Fruit fly (Drosophila melanogaster) whole organism, adult: ENCODE measurements around the gene CG12112.

Experiments used
- CG11617 ChIP-seq: fragments of 200-800 bp; sonication (Bioruptor generic); optimal IDR thresholded peaks from 2 replicates; lab custom pipeline; 2017; ENCODE audit warnings: mild to moderate bottlenecking, missing biosample characterization, missing genetic modification reagents, missing genetic modification characterization
- CG12768 ChIP-seq: fragments of 200-800 bp; sonication (Bioruptor generic); optimal IDR thresholded peaks from 2 replicates; lab custom pipeline; 2017; ENCODE audit warnings: missing biosample characterization, missing genetic modification characterization, mild to moderate bottlenecking, moderate library complexity, missing genetic modification reagents
- CG14711 ChIP-seq: fragments of 200-800 bp; sonication (Bioruptor generic); optimal IDR thresholded peaks from 2 replicates; lab custom pipeline; 2018; ENCODE audit warnings: missing biosample characterization, mild to moderate bottlenecking, missing genetic modification characterization, moderate library complexity
- CG1620 ChIP-seq: fragments of 200-800 bp; sonication (Bioruptor generic); optimal IDR thresholded peaks from 2 replicates; lab custom pipeline; 2016; ENCODE audit warnings: missing biosample characterization, missing genetic modification characterization
- CG33017 ChIP-seq: fragments of 200-800 bp; sonication (Bioruptor generic); optimal IDR thresholded peaks from 2 replicates; lab custom pipeline; 2018; ENCODE audit warnings: missing biosample characterization, mild to moderate bottlenecking, missing genetic modification characterization, moderate library complexity
- CG5204 ChIP-seq: fragments of 200-800 bp; sonication (Bioruptor generic); optimal IDR thresholded peaks from 2 replicates; lab custom pipeline; 2016; ENCODE audit warnings: missing biosample characterization, missing genetic modification characterization
- CG7045 ChIP-seq: fragments of 200-800 bp; sonication (Bioruptor generic); optimal IDR thresholded peaks from 2 replicates; lab custom pipeline; 2017; ENCODE audit warnings: missing biosample characterization, mild to moderate bottlenecking, missing genetic modification characterization
- CG7101 ChIP-seq: fragments of 200-800 bp; sonication (Bioruptor generic); optimal IDR thresholded peaks from 2 replicates; lab custom pipeline; 2018; ENCODE audit warnings: missing biosample characterization, mild to moderate bottlenecking, missing genetic modification characterization, moderate library complexity
- Clk ChIP-seq: fragments of 200-800 bp; sonication (Bioruptor generic); optimal IDR thresholded peaks from 2 replicates; lab custom pipeline; 2017; ENCODE audit warnings: missing biosample characterization, missing genetic modification characterization
- Crg-1 ChIP-seq: fragments of 200-800 bp; sonication (Bioruptor generic); optimal IDR thresholded peaks from 2 replicates; lab custom pipeline; 2016; ENCODE audit warnings: missing biosample characterization, missing genetic modification characterization
- Hr96 ChIP-seq: fragments of 200-800 bp; sonication (Bioruptor generic); optimal IDR thresholded peaks from 2 replicates; lab custom pipeline; 2016; ENCODE audit warnings: missing biosample characterization, missing genetic modification characterization
- Mnt ChIP-seq: fragments of 200-800 bp; sonication (Bioruptor generic); optimal IDR thresholded peaks from 2 replicates; lab custom pipeline; 2016; ENCODE audit warnings: missing biosample characterization, mild to moderate bottlenecking, missing genetic modification characterization
- bab1 ChIP-seq: fragments of 200-800 bp; sonication (Bioruptor generic); optimal IDR thresholded peaks from 3 replicates; lab custom pipeline; 2019; ENCODE audit warnings: missing biosample characterization, mild to moderate bottlenecking, missing genetic modification characterization, moderate library complexity
- cic ChIP-seq: fragments of 200-800 bp; sonication (Bioruptor generic); optimal IDR thresholded peaks from 2 replicates; lab custom pipeline; 2017; ENCODE audit warnings: missing biosample characterization, mild to moderate bottlenecking, missing genetic modification characterization, moderate library complexity
- cnc ChIP-seq, 2 experiments: fragments of >200 bp; optimal IDR thresholded peaks; 2 replicates each; lab custom pipeline; 2017
- kay ChIP-seq: fragments of 200-800 bp; sonication (Bioruptor generic); peaks from one replicate; lab custom pipeline; 2016; ENCODE audit warnings: missing biosample characterization, missing genetic modification characterization, borderline replicate concordance
- ovo ChIP-seq: fragments of 200-800 bp; sonication (Bioruptor generic); optimal IDR thresholded peaks from 2 replicates; lab custom pipeline; 2016; ENCODE audit warnings: missing biosample characterization, missing genetic modification characterization
- pad ChIP-seq: fragments of 200-800 bp; sonication (Bioruptor generic); optimal IDR thresholded peaks from 3 replicates; lab custom pipeline; 2017; ENCODE audit warnings: missing biosample characterization, missing genetic modification characterization, mild to moderate bottlenecking, moderate library complexity, missing genetic modification reagents
- tj ChIP-seq: fragments of 200-800 bp; sonication (Bioruptor generic); optimal IDR thresholded peaks from 3 replicates; lab custom pipeline; 2017; ENCODE audit warnings: missing biosample characterization, mild to moderate bottlenecking, missing genetic modification characterization, moderate library complexity
- toe ChIP-seq: fragments of 200-800 bp; sonication (Bioruptor generic); optimal IDR thresholded peaks from 2 replicates; lab custom pipeline; 2016; ENCODE audit warnings: missing biosample characterization, missing genetic modification characterization

Gene CG12112

dm6 chrX:8533589-8534320 is 26.2 kb downstream of the CG12112 start:
- TF ChIP-seq CG12768 (GFP tag; lab: Kevin White, UChicago) (peak; percentile 28), CG33017 (tag; lab: Kevin White, UChicago) (peak; percentile 65), Hr96 (no peak), Crg-1 (GFP tag; lab: Kevin White, UChicago) (peak; percentile 66), cic (GFP tag; lab: Kevin White, UChicago) (no peak), Mnt (GFP tag; lab: Kevin White, UChicago) (no peak), CG7045 (GFP tag; lab: Kevin White, UChicago) (peak; percentile 58), bab1 (GFP tag; lab: Kevin White, UChicago) (peak; percentile 86), cnc (optimal IDR thresholded peaks at IDR 0.05; lab: Kevin White, UChicago) (no peak), kay (GFP tag; lab: Kevin White, UChicago) (peak; percentile 41), toe (GFP tag; lab: Kevin White, UChicago) (peak; percentile 26), ovo (GFP tag; lab: Kevin White, UChicago) (no peak), CG14711 (tag; lab: Kevin White, UChicago) (peak; percentile 70), CG1620 (GFP tag; lab: Kevin White, UChicago) (peak; percentile 39), CG7101 (tag; lab: Kevin White, UChicago) (peak; percentile 90), CG11617 (GFP tag; lab: Kevin White, UChicago) (peak; percentile 59), tj (GFP tag; lab: Kevin White, UChicago) (no peak), CG5204 (GFP tag; lab: Kevin White, UChicago) (peak; percentile 53), Clk (GFP tag; lab: Kevin White, UChicago) (peak; percentile 35), pad (GFP tag; lab: Kevin White, UChicago) (peak; percentile 39)

- TF ChIP-seq CG12768 (GFP tag; lab: Kevin White, UChicago) (no peak), tj (GFP tag; lab: Kevin White, UChicago) (no peak), kay (GFP tag; lab: Kevin White, UChicago) (peak; percentile 75), cnc (optimal IDR thresholded peaks at IDR 0.05; lab: Kevin White, UChicago) (no peak)
These were observed 28.2 kb downstream of the CG12112 start for dm6 chrX:8531775-8532174.

- TF ChIP-seq CG7101 (tag; lab: Kevin White, UChicago) (no peak), pad (GFP tag; lab: Kevin White, UChicago) (no peak), CG5204 (GFP tag; lab: Kevin White, UChicago) (no peak), CG11617 (GFP tag; lab: Kevin White, UChicago) (no peak), cic (GFP tag; lab: Kevin White, UChicago) (no peak), CG33017 (tag; lab: Kevin White, UChicago) (no peak), Mnt (GFP tag; lab: Kevin White, UChicago) (no peak), cnc (optimal IDR thresholded peaks at IDR 0.05; lab: Kevin White, UChicago) (no peak), tj (GFP tag; lab: Kevin White, UChicago) (no peak)
These were observed 30.4 kb downstream of the CG12112 start, which contains the start of gene PIP82 for dm6 chrX:8529598-8529997. Gene PIP82, minus strand, starts transcription at chrX:8529698.

- peak; percentile 40 for TF ChIP-seq tj (GFP tag; lab: Kevin White, UChicago)
- no peak for TF ChIP-seq CG12768 (GFP tag; lab: Kevin White, UChicago)
These were observed 36.3 kb downstream of the CG12112 start for dm6 chrX:8523572-8524155.

dm6 chrX:8522504-8522903 is 37.5 kb downstream of the CG12112 start:
- TF ChIP-seq CG7101 (tag; lab: Kevin White, UChicago) (no peak), Clk (GFP tag; lab: Kevin White, UChicago) (no peak), pad (GFP tag; lab: Kevin White, UChicago) (no peak), cic (GFP tag; lab: Kevin White, UChicago) (no peak), CG12768 (GFP tag; lab: Kevin White, UChicago) (no peak), cnc (optimal IDR thresholded peaks at IDR 0.05; lab: Kevin White, UChicago) (no peak), Mnt (GFP tag; lab: Kevin White, UChicago) (no peak), ovo (GFP tag; lab: Kevin White, UChicago) (no peak), toe (GFP tag; lab: Kevin White, UChicago) (no peak), CG7045 (GFP tag; lab: Kevin White, UChicago) (no peak), Crg-1 (GFP tag; lab: Kevin White, UChicago) (no peak), CG11617 (GFP tag; lab: Kevin White, UChicago) (no peak)

- TF ChIP-seq ovo (GFP tag; lab: Kevin White, UChicago), result no peak
- no peak for TF ChIP-seq CG7045 (GFP tag; lab: Kevin White, UChicago)
- TF ChIP-seq cic (GFP tag; lab: Kevin White, UChicago), result no peak
These were observed 38.5 kb downstream of the CG12112 start for dm6 chrX:8521492-8521891.
